Worm (Caenorhabditis elegans): ENCODE measurements around the gene irld-23.

DNA sequence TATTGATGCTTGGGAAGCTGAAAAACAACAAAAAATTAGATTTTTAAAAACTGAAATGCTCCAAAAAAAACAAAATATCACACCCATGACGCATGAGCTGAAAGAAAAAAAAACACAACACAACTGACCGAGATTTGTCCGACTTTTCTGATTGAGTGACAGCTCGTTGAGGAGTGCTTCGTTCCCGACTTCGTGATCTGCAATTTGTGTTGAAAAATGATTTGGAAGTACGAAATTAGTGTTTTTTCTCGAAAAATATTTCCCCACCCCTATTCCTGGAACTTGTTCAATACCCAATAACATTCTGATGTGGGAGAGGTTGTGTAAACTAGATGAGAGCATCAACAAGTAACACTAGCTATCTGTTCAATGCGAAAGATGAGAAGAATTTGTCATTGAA lies 38.9 kb downstream of the irld-23 start:
- TF ChIP-seq mep-1 (tag; optimal IDR thresholded peaks at IDR 0.05), result no peak
- TF ChIP-seq mab-5 (tag; optimal IDR thresholded peaks at IDR 0.05), result no peak
- TF ChIP-seq tbx-8 (GFP tag; optimal IDR thresholded peaks at IDR 0.05), result no peak
- no peak for TF ChIP-seq ces-1 (GFP tag; optimal IDR thresholded peaks at IDR 0.05)
- no peak for TF ChIP-seq elt-1 (tag; optimal IDR thresholded peaks at IDR 0.05; ENCODE audit: borderline replicate concordance, insufficient read depth)
- TF ChIP-seq unc-39 (tag; optimal IDR thresholded peaks at IDR 0.05), result no peak
- no peak for TF ChIP-seq pha-4 (tag; optimal IDR thresholded peaks at IDR 0.05)
